Fruit fly (Drosophila melanogaster) whole organism, embryonic: Measurements from ENCODE around the gene glob3.
A peak's percentile ranks its signal among the peaks of the same experiment; 100 is the strongest.

Source experiments
- CG10366 ChIP-seq: fragments of 200-800 bp; sonication (Bioruptor generic); IDR thresholded peaks from 2 replicates; pipeline ENCODE4 v1.3.6; 2022; ENCODE audit warnings: missing biosample characterization, missing genetic modification characterization
- CG10462 ChIP-seq: fragments of 200-800 bp; sonication (Bioruptor generic); optimal IDR thresholded peaks from 2 replicates; lab custom pipeline; 2016; ENCODE audit warnings: missing biosample characterization, missing genetic modification characterization
- CG10565 ChIP-seq: fragments of 200-800 bp; sonication (Bioruptor generic); optimal IDR thresholded peaks from 3 replicates; lab custom pipeline; 2016; ENCODE audit warnings: missing biosample characterization, mild to moderate bottlenecking, missing genetic modification characterization
- CG12659 ChIP-seq: fragments of 200-800 bp; sonication (Bioruptor generic); optimal IDR thresholded peaks from 3 replicates; lab custom pipeline; 2017; ENCODE audit warnings: mild to moderate bottlenecking, missing biosample characterization, missing genetic modification reagents, missing genetic modification characterization
- CG12942 ChIP-seq: fragments of 200-800 bp; sonication (Bioruptor generic); optimal IDR thresholded peaks from 3 replicates; lab custom pipeline; 2016; ENCODE audit warnings: missing biosample characterization, missing genetic modification characterization
- CG14050 ChIP-seq: fragments of 200-800 bp; sonication (Bioruptor generic); IDR thresholded peaks from 3 replicates; pipeline ENCODE4 v1.3.6; 2022; ENCODE audit warnings: missing biosample characterization, missing genetic modification characterization
- CG15011 ChIP-seq: fragments of 200-800 bp; sonication (Bioruptor generic); optimal IDR thresholded peaks from 3 replicates; lab custom pipeline; 2018; ENCODE audit warnings: missing biosample characterization, mild to moderate bottlenecking, missing genetic modification characterization
- CG15601 ChIP-seq: fragments of 200-800 bp; sonication (Bioruptor generic); optimal IDR thresholded peaks from 3 replicates; lab custom pipeline; 2019; ENCODE audit warnings: missing biosample characterization, mild to moderate bottlenecking, missing genetic modification characterization, moderate library complexity
- CG17328 ChIP-seq: fragments of 200-800 bp; sonication (Bioruptor generic); IDR thresholded peaks from 2 replicates; pipeline ENCODE4 v1.3.6; 2022; ENCODE audit warnings: missing biosample characterization, missing genetic modification characterization
- CG18011 ChIP-seq: fragments of 200-800 bp; sonication (Bioruptor generic); optimal IDR thresholded peaks from 2 replicates; lab custom pipeline; 2017; ENCODE audit warnings: missing biosample characterization, missing genetic modification characterization, mild to moderate bottlenecking, moderate library complexity, missing genotype
- CG18476 ChIP-seq: fragments of 200-800 bp; sonication (Bioruptor generic); optimal IDR thresholded peaks from 2 replicates; lab custom pipeline; 2016; ENCODE audit warnings: missing biosample characterization, mild to moderate bottlenecking, missing genetic modification characterization
- CG2116 ChIP-seq: fragments of 200-800 bp; sonication (Bioruptor generic); optimal IDR thresholded peaks from 3 replicates; lab custom pipeline; 2018; ENCODE audit warnings: missing biosample characterization, mild to moderate bottlenecking, missing genetic modification characterization
- CG30020 ChIP-seq: fragments of 200-800 bp; optimal IDR thresholded peaks from 2 replicates; lab custom pipeline; 2019; ENCODE audit warnings: missing biosample characterization, mild to moderate bottlenecking, missing genetic modification characterization, moderate library complexity
- CG31441 ChIP-seq: fragments of 200-800 bp; sonication (Bioruptor generic); IDR thresholded peaks from 2 replicates; pipeline ENCODE4 v1.3.6; 2022; ENCODE audit warnings: missing biosample characterization, missing genetic modification characterization
- CG33213 ChIP-seq: fragments of 200-800 bp; sonication (Bioruptor generic); optimal IDR thresholded peaks from 3 replicates; lab custom pipeline; 2016; ENCODE audit warnings: missing biosample characterization, missing genetic modification characterization
- CG4404 ChIP-seq: fragments of 200-800 bp; sonication (Bioruptor generic); IDR thresholded peaks from 2 replicates; pipeline ENCODE4 v1.3.6; 2022; ENCODE audit warnings: missing biosample characterization, missing genetic modification characterization
- CG5953 ChIP-seq: fragments of 200-800 bp; sonication (Bioruptor generic); IDR thresholded peaks from 2 replicates; pipeline ENCODE4 v1.3.6; 2022; ENCODE audit warnings: missing biosample characterization, missing genetic modification characterization
- CG6175 ChIP-seq: fragments of 200-800 bp; sonication (Bioruptor generic); IDR thresholded peaks from 3 replicates; pipeline ENCODE4 v1.3.6; 2022; ENCODE audit warnings: missing biosample characterization, missing genetic modification characterization
- CG7556 ChIP-seq: fragments of 200-800 bp; sonication (Bioruptor generic); optimal IDR thresholded peaks from 2 replicates; lab custom pipeline; 2017; ENCODE audit warnings: missing biosample characterization, mild to moderate bottlenecking, missing genetic modification characterization
- CG9797 ChIP-seq: fragments of 200-800 bp; sonication (Bioruptor generic); optimal IDR thresholded peaks from 3 replicates; lab custom pipeline; 2018; ENCODE audit warnings: missing biosample characterization, mild to moderate bottlenecking, missing genetic modification characterization
- CG9876 ChIP-seq: fragments of 200-800 bp; sonication (Bioruptor generic); optimal IDR thresholded peaks from 2 replicates; lab custom pipeline; 2016; ENCODE audit warnings: missing biosample characterization, missing genetic modification characterization
- CoRest ChIP-seq: fragments of 200-800 bp; sonication (Bioruptor generic); optimal IDR thresholded peaks from 3 replicates; lab custom pipeline; 2018; ENCODE audit warnings: missing biosample characterization, mild to moderate bottlenecking, missing genetic modification characterization, moderate library complexity
- Elba2 ChIP-seq: fragments of 200-800 bp; sonication (Bioruptor generic); optimal IDR thresholded peaks from 3 replicates; lab custom pipeline; 2016; ENCODE audit warnings: missing biosample characterization, missing genetic modification characterization
- Hmx ChIP-seq: fragments of 200-800 bp; sonication (Bioruptor generic); optimal IDR thresholded peaks from 2 replicates; lab custom pipeline; 2016; ENCODE audit warnings: missing biosample characterization, missing genetic modification characterization
- Hr51 ChIP-seq, 2 experiments: fragments of 200-800 bp; sonication (Bioruptor generic); optimal IDR thresholded peaks; 2 replicates in 1 of 2; 3 replicates in 1 of 2; lab custom pipeline; 2016 to 2018; ENCODE audit warnings: missing biosample characterization in 2 of 2, missing genetic modification characterization in 2 of 2, mild to moderate bottlenecking in 1 of 2, moderate library complexity in 1 of 2
- MBD-R2 ChIP-seq: fragments of 200-800 bp; sonication (Bioruptor generic); IDR thresholded peaks from 2 replicates; pipeline ENCODE4 v1.3.6; 2022; ENCODE audit warnings: missing biosample characterization, missing genetic modification characterization
- MESR4 ChIP-seq: fragments of 200-800 bp; sonication (Bioruptor generic); optimal IDR thresholded peaks from 2 replicates; lab custom pipeline; 2018; ENCODE audit warnings: missing biosample characterization, mild to moderate bottlenecking, missing genetic modification characterization, moderate library complexity
- Meics ChIP-seq: fragments of 200-800 bp; sonication (Bioruptor generic); optimal IDR thresholded peaks from 2 replicates; lab custom pipeline; 2017; ENCODE audit warnings: missing biosample characterization, mild to moderate bottlenecking, missing genetic modification characterization
- Oli ChIP-seq: fragments of 200-800 bp; sonication (Bioruptor generic); optimal IDR thresholded peaks from 2 replicates; lab custom pipeline; 2018; ENCODE audit warnings: missing biosample characterization, mild to moderate bottlenecking, missing genetic modification characterization, moderate library complexity
- Poxn ChIP-seq: fragments of 200-800 bp; sonication (Bioruptor generic); IDR thresholded peaks from 2 replicates; pipeline ENCODE4 v1.3.6; 2022; ENCODE audit warnings: missing biosample characterization, missing genetic modification characterization
- Tbp ChIP-seq: fragments of >200 bp; optimal IDR thresholded peaks from 2 replicates; lab custom pipeline; 2018; ENCODE audit warnings: missing biosample characterization, missing genetic modification characterization
- az2 ChIP-seq: fragments of 200-800 bp; sonication (Bioruptor generic); optimal IDR thresholded peaks from 3 replicates; lab custom pipeline; 2016; ENCODE audit warnings: missing biosample characterization, missing genetic modification characterization
- br ChIP-seq: fragments of >200 bp; optimal IDR thresholded peaks from 2 replicates; lab custom pipeline; 2017
- btn ChIP-seq: fragments of 200-800 bp; sonication (Bioruptor generic); optimal IDR thresholded peaks from 2 replicates; lab custom pipeline; 2016; ENCODE audit warnings: missing biosample characterization, missing genetic modification characterization
- cato ChIP-seq: fragments of 200-800 bp; sonication (Bioruptor generic); optimal IDR thresholded peaks from 2 replicates; lab custom pipeline; 2016; ENCODE audit warnings: missing biosample characterization, missing genetic modification characterization, borderline replicate concordance
- chinmo ChIP-seq: fragments of 200-800 bp; sonication (Bioruptor generic); IDR thresholded peaks from 4 replicates; pipeline ENCODE4 v1.3.6; 2022; ENCODE audit warnings: missing biosample characterization, missing genetic modification characterization; ENCODE audit not compliant: partially characterized antibody
- fd102C ChIP-seq: fragments of 200-800 bp; sonication (Bioruptor generic); optimal IDR thresholded peaks from 2 replicates; lab custom pipeline; 2018; ENCODE audit warnings: missing biosample characterization, mild to moderate bottlenecking, missing genetic modification characterization, moderate library complexity
- kah ChIP-seq: fragments of 200-800 bp; sonication (Bioruptor generic); optimal IDR thresholded peaks from 2 replicates; lab custom pipeline; 2018; ENCODE audit warnings: missing biosample characterization, mild to moderate bottlenecking, missing genetic modification characterization
- ken ChIP-seq: fragments of 200-800 bp; sonication (Bioruptor generic); IDR thresholded peaks from 3 replicates; pipeline ENCODE4 v1.3.6; 2022; ENCODE audit warnings: missing biosample characterization, missing genetic modification characterization
- knrl ChIP-seq: fragments of 200-800 bp; sonication (Bioruptor generic); IDR thresholded peaks from 3 replicates; pipeline ENCODE4 v1.3.6; 2022; ENCODE audit warnings: missing biosample characterization, missing genetic modification characterization; ENCODE audit not compliant: partially characterized antibody
- lab ChIP-seq: fragments of 200-800 bp; sonication (Bioruptor generic); optimal IDR thresholded peaks from 3 replicates; lab custom pipeline; 2017; ENCODE audit warnings: missing biosample characterization, missing genetic modification characterization, mild to moderate bottlenecking, moderate library complexity, missing genetic modification reagents
- lilli ChIP-seq: fragments of 200-800 bp; sonication (Bioruptor generic); optimal IDR thresholded peaks from 3 replicates; lab custom pipeline; 2016; ENCODE audit warnings: missing biosample characterization, missing genetic modification characterization
- row ChIP-seq: fragments of 200-800 bp; sonication (Bioruptor generic); IDR thresholded peaks from 3 replicates; pipeline ENCODE4 v1.3.6; 2022; ENCODE audit warnings: missing biosample characterization, missing genetic modification characterization
- tgo ChIP-seq: fragments of 200-800 bp; sonication (Bioruptor generic); IDR thresholded peaks from 3 replicates; pipeline ENCODE4 v1.3.6; 2022; ENCODE audit warnings: missing biosample characterization, missing genetic modification characterization
- tll ChIP-seq, 2 experiments: fragments of 200-800 bp in 1 of 2; fragments of >200 bp in 1 of 2; sonication (Bioruptor generic) in 1 of 2; optimal IDR thresholded peaks; 2 replicates each; lab custom pipeline; 2017 to 2019; ENCODE audit warnings: missing biosample characterization in 2 of 2, missing genetic modification characterization in 2 of 2, mild to moderate bottlenecking in 1 of 2, moderate library complexity in 1 of 2
- trh ChIP-seq: fragments of 200-800 bp; sonication (Bioruptor generic); optimal IDR thresholded peaks from 2 replicates; lab custom pipeline; 2016; ENCODE audit warnings: missing biosample characterization, missing genetic modification characterization

The glob3 gene

DNA sequence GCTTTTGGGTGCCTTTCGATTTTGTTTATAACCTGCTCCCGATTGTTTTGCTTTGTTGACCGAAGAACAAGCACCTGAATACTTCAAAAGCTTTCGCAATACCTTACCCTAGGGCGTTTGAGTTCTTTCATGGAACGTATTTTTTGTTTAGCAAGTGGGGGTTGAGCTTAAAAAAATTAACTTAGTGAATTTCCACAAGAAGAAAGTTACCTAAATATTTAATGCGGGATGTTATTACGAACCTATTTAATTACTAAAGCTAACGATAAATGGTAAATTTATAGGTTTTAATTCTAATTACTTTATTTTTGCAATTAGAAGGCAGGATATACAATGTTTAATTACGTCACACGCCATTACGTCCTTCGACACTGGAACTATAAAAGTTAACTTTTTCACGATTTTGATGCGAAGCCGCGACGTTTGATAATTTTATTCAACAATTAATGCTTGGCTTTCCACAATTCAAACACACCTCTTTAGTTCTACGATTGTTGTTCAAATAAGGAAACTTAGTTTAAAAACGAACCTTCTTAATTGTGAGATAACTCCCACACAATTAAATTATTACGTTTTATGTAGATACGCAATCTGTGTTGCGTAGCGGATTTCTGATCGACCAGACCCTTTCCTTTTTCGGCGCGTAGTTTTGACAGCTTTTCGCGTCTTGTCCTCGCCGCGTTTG is 31.5 kb downstream of the glob3 start (continued):
- TF ChIP-seq Oli (tag; lab: Kevin White, UChicago) (no peak), chinmo (GFP tag; lab: Robert Waterston, UW) (no peak), CG2116 (GFP tag; lab: Kevin White, UChicago) (no peak), CoRest (tag; lab: Kevin White, UChicago) (peak; percentile 47), tgo (GFP tag; lab: Robert Waterston, UW) (no peak), Poxn (GFP tag; lab: Robert Waterston, UW) (0 out of 2 replicates have a peak, but pooled peaks have one; percentile 26), az2 (GFP tag; lab: Kevin White, UChicago) (no peak), CG10462 (GFP tag; lab: Kevin White, UChicago) (no peak), CG17328 (GFP tag; lab: Robert Waterston, UW) (0 out of 2 replicates have a peak, but pooled peaks have one; percentile 13), CG15011 (GFP tag; lab: Kevin White, UChicago) (peak; percentile 12), tll (GFP tag; optimal IDR thresholded peaks at IDR 0.05; lab: Kevin White, UChicago) (no peak), CG5953 (GFP tag; lab: Robert Waterston, UW) (no peak), CG12942 (no peak), CG4404 (no peak), MBD-R2 (GFP tag; lab: Robert Waterston, UW) (peak; percentile 44; the same call in 1 of the 2 replicates), Tbp (no peak), lilli (peak; percentile 53), CG33213 (GFP tag; lab: Kevin White, UChicago) (no peak), CG9797 (GFP tag; lab: Kevin White, UChicago) (no peak), CG18476 (GFP tag; lab: Kevin White, UChicago) (peak; percentile 16), CG7556 (GFP tag; lab: Kevin White, UChicago) (peak; percentile 72), CG10565 (GFP tag; lab: Kevin White, UChicago) (no peak), btn (GFP tag; lab: Kevin White, UChicago) (no peak), lab (GFP tag; lab: Kevin White, UChicago) (peak; percentile 38), CG12659 (peak; percentile 37), CG6175 (GFP tag; lab: Robert Waterston, UW) (no peak), Hmx (no peak), Meics (GFP tag; lab: Kevin White, UChicago) (peak; percentile 77), CG10366 (GFP tag; lab: Robert Waterston, UW) (no peak), Hr51 (GFP tag; optimal IDR thresholded peaks at IDR 0.05; lab: Kevin White, UChicago) (no peak), CG30020 (tag; lab: Kevin White, UChicago) (no peak), CG18011 (GFP tag; lab: Kevin White, UChicago) (no peak), cato (no peak), knrl (no peak), kah (no peak), br (lab: Kevin White, UChicago) (no peak), ken (GFP tag; lab: Robert Waterston, UW) (no peak), CG15601 (tag; lab: Kevin White, UChicago) (no peak), trh (no peak), Elba2 (no peak), CG14050 (no peak), MESR4 (GFP tag; lab: Kevin White, UChicago) (no peak), fd102C (GFP tag; lab: Kevin White, UChicago) (no peak), row (peak; percentile 58), CG9876 (no peak), CG31441 (no peak; the same call in 1 of the 2 replicates)
